Worm (Caenorhabditis elegans): Measurements from ENCODE around the gene abl-1.

abl-1 gene

DNA sequence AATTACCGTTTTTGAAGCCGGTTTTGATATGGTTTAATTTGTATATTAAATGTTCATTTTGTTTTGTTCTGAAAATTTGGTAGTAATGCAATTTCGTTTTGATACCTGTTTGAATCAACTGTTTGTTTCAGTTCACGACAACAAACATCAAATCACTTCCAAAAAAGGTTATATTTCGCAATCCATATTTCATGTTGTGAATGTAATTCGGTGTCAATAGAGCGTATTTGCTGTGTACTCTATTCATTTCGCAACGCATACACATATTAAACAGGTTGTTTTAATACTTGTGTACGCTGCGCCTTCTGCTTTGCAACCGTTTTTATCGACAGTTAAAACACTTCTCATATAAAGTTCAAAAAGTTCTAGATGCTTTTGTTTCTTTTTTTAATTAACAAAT, 47.6 kb downstream of the abl-1 start (continued):
- TF ChIP-seq ces-1 (GFP tag; optimal IDR thresholded peaks at IDR 0.05) (no peak), nhr-11 (tag; optimal IDR thresholded peaks at IDR 0.05) (no peak), efl-3 (GFP tag; optimal IDR thresholded peaks at IDR 0.05) (no peak), aha-1 (tag; optimal IDR thresholded peaks at IDR 0.05) (no peak), snu-23 (GFP tag; optimal IDR thresholded peaks at IDR 0.05) (peak; percentile 69), nhr-90 (tag; optimal IDR thresholded peaks at IDR 0.05; ENCODE audit: poor library complexity) (peak; percentile 36), tlp-1 (tag; optimal IDR thresholded peaks at IDR 0.05) (no peak), elt-2 (tag; optimal IDR thresholded peaks at IDR 0.05) (no peak), ztf-4 (tag; optimal IDR thresholded peaks at IDR 0.05) (no peak), sox-4 (tag; optimal IDR thresholded peaks at IDR 0.05) (no peak), Y116A8C.19 (tag; optimal IDR thresholded peaks at IDR 0.05; ENCODE audit: borderline replicate concordance) (no peak), ets-5 (GFP tag; IDR thresholded peaks at IDR 0.05) (no peak), aly-2 (tag; optimal IDR thresholded peaks at IDR 0.05) (no peak), ama-1 (optimal IDR thresholded peaks at IDR 0.05) (no peak), lin-35 (GFP tag; optimal IDR thresholded peaks at IDR 0.05) (peak; percentile 36 to 78), lir-3 (tag; optimal IDR thresholded peaks at IDR 0.05; ENCODE audit: poor library complexity) (no peak), nhr-28 (tag; optimal IDR thresholded peaks at IDR 0.05) (no peak), ceh-90 (tag; optimal IDR thresholded peaks at IDR 0.05) (no peak), jun-1 (tag; optimal IDR thresholded peaks at IDR 0.05) (peak; percentile 79), hlh-4 (tag; optimal IDR thresholded peaks at IDR 0.05) (no peak), unc-130 (tag; optimal IDR thresholded peaks at IDR 0.05) (no peak), tbx-2 (tag; optimal IDR thresholded peaks at IDR 0.05) (no peak), irx-1 (tag; optimal IDR thresholded peaks at IDR 0.05) (peak; percentile 52), unc-86 (tag; optimal IDR thresholded peaks at IDR 0.05) (no peak), nhr-47 (tag; optimal IDR thresholded peaks at IDR 0.05) (peak; percentile 59), sup-37 (GFP tag; optimal IDR thresholded peaks at IDR 0.05) (no peak), unc-98 (GFP tag; IDR thresholded peaks at IDR 0.05) (no peak), ceh-63 (GFP tag; optimal IDR thresholded peaks at IDR 0.05) (no peak), fos-1 (tag; optimal IDR thresholded peaks at IDR 0.05) (peak; percentile 60), lin-39 (tag; optimal IDR thresholded peaks at IDR 0.05) (no peak), elt-3 (tag; optimal IDR thresholded peaks at IDR 0.05) (peak in 2 of 6 experiments; percentile 60 to 70), pqm-1 (tag; optimal IDR thresholded peaks at IDR 0.05) (no peak), lin-13 (GFP tag; optimal IDR thresholded peaks at IDR 0.05) (peak; percentile 58), unc-30 (tag; optimal IDR thresholded peaks at IDR 0.05) (no peak), fkh-4 (tag; optimal IDR thresholded peaks at IDR 0.05; ENCODE audit: borderline replicate concordance) (no peak), blmp-1 (tag; optimal IDR thresholded peaks at IDR 0.05) (peak; percentile 63), zag-1 (tag; optimal IDR thresholded peaks at IDR 0.05) (no peak), hpl-2 (GFP tag; optimal IDR thresholded peaks at IDR 0.05) (peak; percentile 55), C04F5.9 (tag; optimal IDR thresholded peaks at IDR 0.05) (no peak), lin-15B (tag; optimal IDR thresholded peaks at IDR 0.05) (peak; percentile 41), unc-62 (GFP tag; optimal IDR thresholded peaks at IDR 0.05) (no peak), skn-1 (tag; optimal IDR thresholded peaks at IDR 0.05) (peak; percentile 80), nhr-84 (tag; optimal IDR thresholded peaks at IDR 0.05) (no peak), efl-1 (optimal IDR thresholded peaks at IDR 0.05) (peak in 1 of 2 experiments; percentile 69), efl-1 (GFP tag; optimal IDR thresholded peaks at IDR 0.05 in 1 of 2) (peak; percentile 51 to 91), nhr-76 (tag; optimal IDR thresholded peaks at IDR 0.05) (no peak), grh-1 (GFP tag; IDR thresholded peaks at IDR 0.05) (no peak), dpl-1 (GFP tag; optimal IDR thresholded peaks at IDR 0.05) (peak; percentile 33 to 60 (median 53)), swsn-7 (tag; optimal IDR thresholded peaks at IDR 0.05) (peak; percentile 48), C16A3.4 (tag; optimal IDR thresholded peaks at IDR 0.05) (peak; percentile 74), nhr-20 (tag; optimal IDR thresholded peaks at IDR 0.05) (peak; percentile 49), nhr-71 (tag; optimal IDR thresholded peaks at IDR 0.05) (peak; percentile 73)
